Worm (Caenorhabditis elegans) whole organism, L4 larva: ENCODE results near the gene gcy-12.

Source experiments
- D1046.2 ChIP-seq: fragments of 200-800 bp; sonication (Bioruptor generic); IDR thresholded peaks from 2 replicates; pipeline ENCODE4 v1.3.6; 2022; ENCODE audit warnings: missing genetic modification characterization, missing compliant biosample characterization
- F10B5.3 ChIP-seq: sonication (generic microtip); optimal IDR thresholded peaks from 2 replicates; lab custom pipeline; 2016; ENCODE audit warnings: mild to moderate bottlenecking, missing genetic modification characterization, missing compliant biosample characterization
- F37D6.2 ChIP-seq: sonication (generic microtip); optimal IDR thresholded peaks from 2 replicates; lab custom pipeline; 2016; ENCODE audit warnings: mild to moderate bottlenecking, missing genetic modification characterization, missing compliant biosample characterization
- F44E2.7 ChIP-seq: fragments of 200-800 bp; sonication (Bioruptor generic); IDR thresholded peaks from 2 replicates; pipeline ENCODE4 v2.1.2; 2022; ENCODE audit warnings: missing genetic modification characterization, missing compliant biosample characterization
- F49E8.2 ChIP-seq: sonication (generic microtip); optimal IDR thresholded peaks from 2 replicates; lab custom pipeline; 2016; ENCODE audit warnings: missing compliant biosample characterization, mild to moderate bottlenecking, missing genetic modification characterization, borderline replicate concordance
- T26A8.4 ChIP-seq: fragments of 200-800 bp; sonication (Bioruptor generic); IDR thresholded peaks from 2 replicates; pipeline ENCODE4 v1.3.6; 2022; ENCODE audit warnings: missing genetic modification characterization, missing compliant biosample characterization
- Y48G9A.11 ChIP-seq: fragments of 200-800 bp; sonication (Bioruptor generic); IDR thresholded peaks from 2 replicates; pipeline ENCODE4 v1.3.6; 2022; ENCODE audit warnings: missing genetic modification reagents, missing genetic modification characterization, missing compliant biosample characterization
- Y75B8A.6 ChIP-seq: fragments of 200-800 bp; sonication (Bioruptor generic); IDR thresholded peaks from 2 replicates; pipeline ENCODE4 v1.3.6; 2022; ENCODE audit warnings: missing genetic modification reagents, missing genetic modification characterization, missing compliant biosample characterization
- ZK337.2 ChIP-seq: fragments of 200-800 bp; sonication (Bioruptor generic); IDR thresholded peaks from 2 replicates; pipeline ENCODE4 v1.3.6; 2022; ENCODE audit warnings: missing genetic modification reagents, missing genetic modification characterization, missing compliant biosample characterization
- ZK546.5 ChIP-seq, 2 experiments: sonication (generic microtip); optimal IDR thresholded peaks; 2 replicates each; lab custom pipeline; 2017; ENCODE audit warnings: missing biosample characterization in 2 of 2, missing genetic modification characterization in 2 of 2
- arid-1 ChIP-seq: fragments of 200-800 bp; sonication (Bioruptor generic); conservative IDR thresholded peaks from 2 replicates; pipeline ENCODE4 v1.3.6; 2022; ENCODE audit warnings: missing genetic modification reagents, missing genetic modification characterization, missing compliant biosample characterization
- ceh-20 ChIP-seq: fragments of 200-800 bp; sonication (Bioruptor generic); IDR thresholded peaks from 2 replicates; pipeline ENCODE4 v1.3.6; 2022; ENCODE audit warnings: missing genetic modification reagents, missing genetic modification characterization, missing compliant biosample characterization
- ceh-28 ChIP-seq: fragments of 150-350 bp; optimal IDR thresholded peaks from 2 replicates; lab custom pipeline; 2014; ENCODE audit warnings: missing biosample characterization, missing genetic modification reagents, missing genetic modification characterization
- ceh-32 ChIP-seq: sonication (generic microtip); optimal IDR thresholded peaks from 2 replicates; lab custom pipeline; 2016; ENCODE audit warnings: mild to moderate bottlenecking, missing genetic modification characterization, missing compliant biosample characterization; ENCODE audit not compliant: poor library complexity
- ceh-44 ChIP-seq: fragments of 200-800 bp; sonication (Bioruptor generic); IDR thresholded peaks from 2 replicates; pipeline ENCODE4 v1.3.6; 2022; ENCODE audit warnings: missing genetic modification reagents, missing genetic modification characterization, missing compliant biosample characterization
- ceh-82 ChIP-seq: sonication (generic microtip); optimal IDR thresholded peaks from 2 replicates; lab custom pipeline; 2017; ENCODE audit warnings: missing biosample characterization, missing genetic modification characterization
- ces-1 ChIP-seq: fragments of 150-350 bp; sonication (generic microtip); optimal IDR thresholded peaks from 4 replicates; lab custom pipeline; 2014; ENCODE audit warnings: missing biosample characterization, missing genetic modification reagents, missing genetic modification characterization
- daf-12 ChIP-seq: fragments of 150-350 bp; optimal IDR thresholded peaks from 2 replicates; lab custom pipeline; 2014; ENCODE audit warnings: missing biosample characterization, missing genetic modification reagents, missing genetic modification characterization
- daf-8 ChIP-seq: fragments of 200-800 bp; sonication (Bioruptor generic); IDR thresholded peaks from 2 replicates; pipeline ENCODE4 v1.3.6; 2022; ENCODE audit warnings: missing genetic modification characterization, missing compliant biosample characterization
- dmd-6 ChIP-seq: fragments of 200-800 bp; sonication (Bioruptor generic); IDR thresholded peaks from 2 replicates; pipeline ENCODE4 v1.3.6; 2022; ENCODE audit warnings: missing genetic modification reagents, missing genetic modification characterization, missing compliant biosample characterization
- dmd-8 ChIP-seq: fragments of 200-800 bp; sonication (Bioruptor generic); IDR thresholded peaks from 2 replicates; pipeline ENCODE4 v1.3.6; 2022; ENCODE audit warnings: missing genetic modification characterization, missing compliant biosample characterization
- dpl-1 ChIP-seq: fragments of 150-350 bp; optimal IDR thresholded peaks from 2 replicates; lab custom pipeline; 2014; ENCODE audit warnings: missing biosample characterization, missing genetic modification reagents, missing genetic modification characterization
- gei-8 ChIP-seq: fragments of 200-800 bp; sonication (Bioruptor generic); optimal IDR thresholded peaks from 2 replicates; lab custom pipeline; 2018; ENCODE audit warnings: mild to moderate bottlenecking, missing genetic modification characterization, missing compliant biosample characterization
- hlh-30 ChIP-seq: sonication (generic microtip); optimal IDR thresholded peaks from 2 replicates; lab custom pipeline; 2017; ENCODE audit warnings: antibody characterized with exemption, mild to moderate bottlenecking, missing genetic modification characterization, missing compliant biosample characterization; ENCODE audit not compliant: insufficient read depth
- lim-7 ChIP-seq: fragments of 200-800 bp; sonication (Bioruptor generic); IDR thresholded peaks from 2 replicates; pipeline ENCODE4 v1.3.6; 2022; ENCODE audit warnings: missing genetic modification characterization, missing compliant biosample characterization
- lin-13 ChIP-seq: fragments of 150-350 bp; optimal IDR thresholded peaks from 2 replicates; lab custom pipeline; 2014; ENCODE audit warnings: missing biosample characterization, missing genetic modification reagents, missing genetic modification characterization
- lin-15B ChIP-seq: fragments of 150-350 bp; sonication (generic microtip); optimal IDR thresholded peaks from 3 replicates; lab custom pipeline; 2014; ENCODE audit warnings: missing biosample characterization, missing genetic modification characterization
- lin-38 ChIP-seq: fragments of 200-800 bp; sonication (Bioruptor generic); IDR thresholded peaks from 2 replicates; pipeline ENCODE4 v1.3.6; 2022; ENCODE audit warnings: missing genetic modification reagents, missing genetic modification characterization, missing compliant biosample characterization
- lin-39 ChIP-seq: fragments of 150-350 bp; optimal IDR thresholded peaks from 2 replicates; lab custom pipeline; 2014; ENCODE audit warnings: missing biosample characterization, missing genetic modification reagents, missing genetic modification characterization
- mdl-1 ChIP-seq, 2 experiments: fragments of 150-350 bp in 1 of 2; sonication (generic microtip) in 1 of 2; optimal IDR thresholded peaks; 2 replicates each; lab custom pipeline; 2014 to 2017; ENCODE audit warnings: missing biosample characterization in 2 of 2, missing genetic modification characterization in 2 of 2
- mep-1 ChIP-seq: fragments of 150-350 bp; sonication (generic microtip); optimal IDR thresholded peaks from 3 replicates; lab custom pipeline; 2014; ENCODE audit warnings: missing biosample characterization, missing genetic modification characterization
- mes-2 ChIP-seq: sonication (generic microtip); optimal IDR thresholded peaks from 2 replicates; lab custom pipeline; 2016; ENCODE audit warnings: missing genotype, mild to moderate bottlenecking, missing genetic modification characterization, missing compliant biosample characterization; ENCODE audit not compliant: poor library complexity, severe bottlenecking
- mxl-2 ChIP-seq: fragments of 200-800 bp; sonication (Bioruptor generic); conservative IDR thresholded peaks from 2 replicates; pipeline ENCODE4 v1.3.6; 2022; ENCODE audit warnings: missing genetic modification reagents, missing genetic modification characterization, missing compliant biosample characterization
- mxl-3 ChIP-seq: fragments of 200-800 bp; sonication (Bioruptor generic); optimal IDR thresholded peaks from 2 replicates; lab custom pipeline; 2018; ENCODE audit warnings: mild to moderate bottlenecking, missing genetic modification characterization, missing compliant biosample characterization
- nhr-10 ChIP-seq: fragments of 150-350 bp; optimal IDR thresholded peaks from 2 replicates; lab custom pipeline; 2014; ENCODE audit warnings: missing biosample characterization, missing genetic modification characterization
- nhr-28 ChIP-seq: fragments of 150-350 bp; optimal IDR thresholded peaks from 2 replicates; lab custom pipeline; 2014; ENCODE audit warnings: missing biosample characterization, missing genetic modification characterization
- nhr-41 ChIP-seq: fragments of 200-800 bp; sonication (Bioruptor generic); IDR thresholded peaks from 2 replicates; pipeline ENCODE4 v1.3.6; 2022; ENCODE audit warnings: missing genetic modification reagents, missing genetic modification characterization, missing compliant biosample characterization
- nhr-48 ChIP-seq: sonication (generic microtip); optimal IDR thresholded peaks from 2 replicates; lab custom pipeline; 2016; ENCODE audit warnings: mild to moderate bottlenecking, missing genetic modification characterization, missing compliant biosample characterization
- nhr-77 ChIP-seq: fragments of 150-350 bp; optimal IDR thresholded peaks from 2 replicates; lab custom pipeline; 2014; ENCODE audit warnings: missing biosample characterization, missing genetic modification characterization
- php-3 ChIP-seq: fragments of 200-800 bp; sonication (Bioruptor generic); IDR thresholded peaks from 2 replicates; pipeline ENCODE4 v1.3.6; 2022; ENCODE audit warnings: missing genetic modification reagents, missing genetic modification characterization, missing compliant biosample characterization
- pqm-1 ChIP-seq: sonication (generic microtip); optimal IDR thresholded peaks from 2 replicates; lab custom pipeline; 2017; ENCODE audit warnings: missing biosample characterization, missing genetic modification characterization
- rbr-2 ChIP-seq: sonication (generic microtip); optimal IDR thresholded peaks from 2 replicates; lab custom pipeline; 2016; ENCODE audit warnings: missing genotype, missing genetic modification characterization, missing compliant biosample characterization
- sdz-12 ChIP-seq: fragments of 200-800 bp; sonication (Bioruptor generic); optimal IDR thresholded peaks from 2 replicates; lab custom pipeline; 2018; ENCODE audit warnings: mild to moderate bottlenecking, missing genetic modification characterization, missing compliant biosample characterization
- skn-1 ChIP-seq: fragments of 150-350 bp; optimal IDR thresholded peaks from 2 replicates; lab custom pipeline; 2014; ENCODE audit warnings: missing biosample characterization, missing genetic modification characterization
- snpc-4 ChIP-seq: fragments of 150-350 bp; optimal IDR thresholded peaks from 2 replicates; lab custom pipeline; 2014; ENCODE audit warnings: missing biosample characterization, missing genetic modification characterization
- spr-1 ChIP-seq: sonication (generic microtip); optimal IDR thresholded peaks from 2 replicates; lab custom pipeline; 2016; ENCODE audit warnings: mild to moderate bottlenecking, missing genetic modification characterization, missing compliant biosample characterization
- tag-97 ChIP-seq: fragments of 200-800 bp; sonication (Bioruptor generic); IDR thresholded peaks from 2 replicates; pipeline ENCODE4 v1.3.6; 2022; ENCODE audit warnings: missing genetic modification characterization, missing compliant biosample characterization
- tra-1 ChIP-seq: fragments of 200-800 bp; sonication (Bioruptor generic); IDR thresholded peaks from 2 replicates; pipeline ENCODE4 v1.3.6; 2022; ENCODE audit warnings: missing genetic modification reagents, missing genetic modification characterization, missing compliant biosample characterization
- unc-62 ChIP-seq, 3 experiments: fragments of 150-350 bp in 1 of 3; sonication (generic microtip); optimal IDR thresholded peaks in 2 of 3; peaks in 1 of 3; 1 replicate in 1 of 3; 2 replicates in 2 of 3; lab custom pipeline; 2014 to 2017; ENCODE audit warnings: missing biosample characterization in 3 of 3, missing genetic modification characterization in 3 of 3, missing genetic modification reagents in 3 of 3, missing genotype in 1 of 3
- zfp-2 ChIP-seq: sonication (generic microtip); optimal IDR thresholded peaks from 2 replicates; lab custom pipeline; 2016; ENCODE audit warnings: mild to moderate bottlenecking, missing genetic modification characterization, missing compliant biosample characterization

The gcy-12 gene

ce11 chrII:5358137-5358745 is 46.4 kb downstream of the gcy-12 start, which contains the start of the genes F09E5.11 and bmy-1:
Gene F09E5.11 (minus strand): TSS chrII:5358187.
Gene bmy-1 (plus strand): TSS chrII:5358695.
- no peak for TF ChIP-seq D1046.2
- TF ChIP-seq nhr-77, result peak; percentile 70
- TF ChIP-seq tag-97 (GFP tag; lab: Robert Waterston, UW), result no peak
- no peak for TF ChIP-seq lin-39
- TF ChIP-seq mxl-3 (GFP tag; lab: Kevin White, UChicago), result peak; percentile 87
- TF ChIP-seq ces-1 (GFP tag; lab: Kevin White, UChicago), result no peak
- peak; percentile 77 for TF ChIP-seq dmd-6 (GFP tag; lab: Robert Waterston, UW)
- TF ChIP-seq spr-1 (tag; lab: Kevin White, UChicago), result peak; percentile 34
- TF ChIP-seq ZK337.2 (GFP tag; lab: Robert Waterston, UW), result peak; percentile 93
- peak; percentile 23; the same call in 1 of the 2 replicates for TF ChIP-seq lim-7 (GFP tag; lab: Robert Waterston, UW)
- peak; percentile 79 for TF ChIP-seq dpl-1 (GFP tag; lab: Kevin White, UChicago)
- TF ChIP-seq ZK546.5 (tag; optimal IDR thresholded peaks at IDR 0.05; lab: Kevin White, UChicago), result no peak
- TF ChIP-seq lin-15B (tag; lab: Kevin White, UChicago), result peak; percentile 83
- TF ChIP-seq ceh-32 (tag; lab: Kevin White, UChicago), result no peak
- TF ChIP-seq unc-62 (GFP tag; optimal IDR thresholded peaks at IDR 0.05 in 1 of 2; lab: Kevin White, UChicago), result peak in 1 of 2 experiments; percentile 89
- no peak for TF ChIP-seq unc-62 (tag; optimal IDR thresholded peaks at IDR 0.05; lab: Kevin White, UChicago)
- peak; percentile 78 for TF ChIP-seq lin-38 (GFP tag; lab: Robert Waterston, UW)
- TF ChIP-seq sdz-12, result peak; percentile 27
- no peak for TF ChIP-seq pqm-1 (tag; lab: Kevin White, UChicago)
- TF ChIP-seq F10B5.3 (tag; lab: Kevin White, UChicago), result no peak
- TF ChIP-seq snpc-4 (tag; lab: Kevin White, UChicago), result no peak
- TF ChIP-seq Y48G9A.11 (GFP tag; lab: Robert Waterston, UW), result peak; percentile 74; the same call in 1 of the 2 replicates
- TF ChIP-seq mep-1 (tag; lab: Kevin White, UChicago), result peak; percentile 81
- peak; percentile 99 for TF ChIP-seq mes-2
- TF ChIP-seq rbr-2, result peak; percentile 82
- TF ChIP-seq ceh-28 (tag; lab: Kevin White, UChicago), result no peak
- TF ChIP-seq gei-8 (GFP tag; lab: Kevin White, UChicago), result no peak
- peak in 1 of 2 experiments; percentile 36 for TF ChIP-seq mdl-1 (tag; optimal IDR thresholded peaks at IDR 0.05; lab: Kevin White, UChicago)
- no peak for TF ChIP-seq zfp-2 (tag; lab: Kevin White, UChicago)
- TF ChIP-seq nhr-41, result no peak
- no peak for TF ChIP-seq ceh-82 (tag; lab: Kevin White, UChicago)
- TF ChIP-seq mxl-2, result no peak
- TF ChIP-seq daf-8 (GFP tag; lab: Robert Waterston, UW), result no peak
- no peak for TF ChIP-seq F49E8.2
- TF ChIP-seq nhr-10 (tag; lab: Kevin White, UChicago), result no peak
- TF ChIP-seq tra-1 (GFP tag; lab: Robert Waterston, UW), result peak; percentile 75; the same call in 1 of the 2 replicates
- peak; percentile 78 for TF ChIP-seq ceh-20 (GFP tag; lab: Robert Waterston, UW)
- no peak for TF ChIP-seq skn-1
- peak; percentile 80 for TF ChIP-seq T26A8.4
- 0 out of 2 replicates have a peak, but pooled peaks have one; percentile 15 for TF ChIP-seq php-3 (GFP tag; lab: Robert Waterston, UW)
- TF ChIP-seq nhr-28 (tag; lab: Kevin White, UChicago), result peak; percentile 53
- TF ChIP-seq ceh-44 (GFP tag; lab: Robert Waterston, UW), result peak; percentile 84
- TF ChIP-seq Y75B8A.6 (GFP tag; lab: Robert Waterston, UW), result no peak
- TF ChIP-seq hlh-30, result peak; percentile 58
- peak; percentile 79 for TF ChIP-seq lin-13
- no peak for TF ChIP-seq dmd-8
- TF ChIP-seq daf-12 (tag; lab: Kevin White, UChicago), result no peak
- no peak for TF ChIP-seq F44E2.7 (GFP tag; lab: Robert Waterston, UW)
- TF ChIP-seq arid-1 (GFP tag; lab: Robert Waterston, UW), result peak; percentile 61; the same call in 1 of the 2 replicates
- peak; percentile 7 for TF ChIP-seq nhr-48 (tag; lab: Kevin White, UChicago)
- TF ChIP-seq F37D6.2 (tag; lab: Kevin White, UChicago), result peak; percentile 58
